Worm (Caenorhabditis elegans): ENCODE data around the gene famh-136.
A peak's percentile ranks its signal among the peaks of the same experiment; 100 is the strongest.

Gene famh-136

ce11 chrIII:8848372-8848771 is 39.2 kb upstream of the famh-136 start, which contains the start of gene F44E2.7:
TSS of gene F44E2.7 (minus strand) at chrIII:8848472.
- no peak for TF ChIP-seq aly-2 (tag; optimal IDR thresholded peaks at IDR 0.05)
- TF ChIP-seq Y75B8A.6 (GFP tag; IDR thresholded peaks at IDR 0.05), result no peak
- TF ChIP-seq hmg-1.1 (GFP tag; IDR thresholded peaks at IDR 0.05), result no peak
- TF ChIP-seq lin-29 (GFP tag; IDR thresholded peaks at IDR 0.05), result no peak
- no peak for TF ChIP-seq D1046.2 (GFP tag; IDR thresholded peaks at IDR 0.05)
- no peak for TF ChIP-seq T20F7.1 (GFP tag; optimal IDR thresholded peaks at IDR 0.05)
- no peak for TF ChIP-seq saeg-2 (GFP tag; IDR thresholded peaks at IDR 0.05)
- no peak for TF ChIP-seq zip-2 (tag; optimal IDR thresholded peaks at IDR 0.05)
- TF ChIP-seq unc-39 (tag; optimal IDR thresholded peaks at IDR 0.05), result no peak
- TF ChIP-seq Y5F2A.4 (GFP tag; optimal IDR thresholded peaks at IDR 0.05), result no peak
- no peak for TF ChIP-seq nhr-25 (tag; optimal IDR thresholded peaks at IDR 0.05; ENCODE audit: borderline replicate concordance, insufficient read depth)
- no peak for TF ChIP-seq mxl-3 (GFP tag; optimal IDR thresholded peaks at IDR 0.05)

- peak in 1 of 2 experiments; percentile 23 for TF ChIP-seq unc-62 (GFP tag; optimal IDR thresholded peaks at IDR 0.05 in 1 of 2)
- no peak for TF ChIP-seq unc-62 (tag; optimal IDR thresholded peaks at IDR 0.05)
- peak; percentile 52 for TF ChIP-seq lin-38 (GFP tag; IDR thresholded peaks at IDR 0.05)
- TF ChIP-seq daf-16 (GFP tag; optimal IDR thresholded peaks at IDR 0.05), result no peak
- TF ChIP-seq daf-16 (tag; optimal IDR thresholded peaks at IDR 0.05), result peak; percentile 8
- no peak for TF ChIP-seq egl-43 (GFP tag; IDR thresholded peaks at IDR 0.05)
- 0 out of 2 replicates have a peak, but pooled peaks have one; percentile 29 for TF ChIP-seq T26A8.4 (GFP tag; IDR thresholded peaks at IDR 0.05)
- no peak for TF ChIP-seq zag-1 (tag; optimal IDR thresholded peaks at IDR 0.05)
Observed at ce11 chrIII:8849507-8849906, 38.0 kb upstream of the famh-136 start, which contains the start of gene F44E2.8. TSS of gene F44E2.8 (minus strand) at chrIII:8849877.

ce11 chrIII:8850482-8851047 is 37.0 kb upstream of the famh-136 start, which contains the start of gene F44E2.9:
TSS of gene F44E2.9 (minus strand) at chrIII:8850532.
- TF ChIP-seq mes-2 (tag; optimal IDR thresholded peaks at IDR 0.05; ENCODE audit: poor library complexity, severe bottlenecking), result peak; percentile 97
- TF ChIP-seq lin-1 (GFP tag; IDR thresholded peaks at IDR 0.05), result no peak
- peak in 1 of 2 experiments; percentile 79 for TF ChIP-seq hif-1 (tag; optimal IDR thresholded peaks at IDR 0.05)
- TF ChIP-seq dve-1 (tag; optimal IDR thresholded peaks at IDR 0.05; ENCODE audit: insufficient read depth), result peak; percentile 6
- TF ChIP-seq F49E8.2 (tag; optimal IDR thresholded peaks at IDR 0.05; ENCODE audit: borderline replicate concordance), result peak; percentile 20
- peak; percentile 52 for TF ChIP-seq lin-13 (GFP tag; optimal IDR thresholded peaks at IDR 0.05)
- no peak for TF ChIP-seq nhr-41 (GFP tag; IDR thresholded peaks at IDR 0.05)
- no peak for TF ChIP-seq ceh-62 (tag; optimal IDR thresholded peaks at IDR 0.05)
- no peak for TF ChIP-seq ceh-32 (tag; optimal IDR thresholded peaks at IDR 0.05; ENCODE audit: poor library complexity)
- peak; percentile 4 for TF ChIP-seq nhr-28 (tag; optimal IDR thresholded peaks at IDR 0.05)
- TF ChIP-seq tag-97 (GFP tag; IDR thresholded peaks at IDR 0.05), result 0 out of 2 replicates have a peak, but pooled peaks have one; percentile 27
- TF ChIP-seq zfp-3 (GFP tag; conservative IDR thresholded peaks at IDR 0.05), result no peak
- TF ChIP-seq T26A8.4 (GFP tag; IDR thresholded peaks at IDR 0.05), result no peak
- TF ChIP-seq hlh-11 (tag; optimal IDR thresholded peaks at IDR 0.05), result peak; percentile 28
- peak; percentile 29; the same call in 1 of the 2 replicates for TF ChIP-seq pha-4 (GFP tag; IDR thresholded peaks at IDR 0.05)
- TF ChIP-seq pha-4 (tag; optimal IDR thresholded peaks at IDR 0.05), result peak; percentile 8
- no peak for TF ChIP-seq vab-7 (GFP tag; IDR thresholded peaks at IDR 0.05)
- no peak for TF ChIP-seq ctbp-1 (GFP tag; IDR thresholded peaks at IDR 0.05)
- peak; percentile 76 for TF ChIP-seq lin-38 (GFP tag; IDR thresholded peaks at IDR 0.05)
- peak; percentile 92 for TF ChIP-seq dpl-1 (GFP tag; optimal IDR thresholded peaks at IDR 0.05)
- peak; percentile 81 for TF ChIP-seq unc-130 (GFP tag; optimal IDR thresholded peaks at IDR 0.05)
- peak; percentile 47 for TF ChIP-seq nhr-6 (tag; optimal IDR thresholded peaks at IDR 0.05)
- no peak for TF ChIP-seq mdt-29 (GFP tag; IDR thresholded peaks at IDR 0.05)
- peak; percentile 41; the same call in 1 of the 2 replicates for TF ChIP-seq dmd-6 (GFP tag; IDR thresholded peaks at IDR 0.05)
- TF ChIP-seq daf-16 (GFP tag; optimal IDR thresholded peaks at IDR 0.05), result no peak
- no peak for TF ChIP-seq daf-16 (tag; optimal IDR thresholded peaks at IDR 0.05)
- peak; percentile 60 for TF ChIP-seq duxl-1 (tag; optimal IDR thresholded peaks at IDR 0.05; ENCODE audit: poor library complexity)
- peak; percentile 40; the same call in 1 of the 2 replicates for TF ChIP-seq ZK337.2 (GFP tag; IDR thresholded peaks at IDR 0.05)
- peak; percentile 65 for TF ChIP-seq hmg-1.1 (GFP tag; IDR thresholded peaks at IDR 0.05)
- TF ChIP-seq rbr-2 (tag; optimal IDR thresholded peaks at IDR 0.05), result peak; percentile 18
- peak; percentile 13 for TF ChIP-seq mxl-3 (GFP tag; optimal IDR thresholded peaks at IDR 0.05)
- TF ChIP-seq tra-1 (GFP tag; IDR thresholded peaks at IDR 0.05), result 0 out of 2 replicates have a peak, but pooled peaks have one; percentile 27

All from whole organism, L4 larva.